Fruit fly (Drosophila melanogaster) whole organism: ENCODE data around the gene CG42823.

Experiments
- CG8478 ChIP-seq: fragments of >200 bp; optimal IDR thresholded peaks from 2 replicates; lab custom pipeline; 2018; ENCODE audit warnings: inconsistent platforms
- Dll ChIP-seq: fragments of >200 bp; optimal IDR thresholded peaks from 2 replicates; lab custom pipeline; 2017
- EcR ChIP-seq, 2 experiments: fragments of >200 bp; optimal IDR thresholded peaks; 2 replicates each; lab custom pipeline; 2017; ENCODE audit warnings: missing biosample characterization in 2 of 2, missing genetic modification characterization in 2 of 2, missing genetic modification reagents in 2 of 2
- pan ChIP-seq: fragments of >200 bp; optimal IDR thresholded peaks from 2 replicates; lab custom pipeline; 2017
- psq ChIP-seq: fragments of >200 bp; optimal IDR thresholded peaks from 2 replicates; lab custom pipeline; 2017
- usp ChIP-seq: fragments of >200 bp; optimal IDR thresholded peaks from 2 replicates; lab custom pipeline; 2017; ENCODE audit warnings: missing biosample characterization, missing genetic modification characterization, mixed read lengths

The CG42823 gene

dm6 chr3R:17379051-17379450 lies 25.9 kb downstream of the CG42823 start:
- no peak for TF ChIP-seq usp (GFP tag; lab: Kevin White, UChicago)
- no peak for TF ChIP-seq Dll (lab: Kevin White, UChicago)
- no peak for TF ChIP-seq CG8478
- no peak for TF ChIP-seq psq (lab: Kevin White, UChicago)
- TF ChIP-seq EcR (GFP tag; optimal IDR thresholded peaks at IDR 0.05; lab: Kevin White, UChicago), result no peak
- no peak for TF ChIP-seq pan (lab: Kevin White, UChicago)

DNA sequence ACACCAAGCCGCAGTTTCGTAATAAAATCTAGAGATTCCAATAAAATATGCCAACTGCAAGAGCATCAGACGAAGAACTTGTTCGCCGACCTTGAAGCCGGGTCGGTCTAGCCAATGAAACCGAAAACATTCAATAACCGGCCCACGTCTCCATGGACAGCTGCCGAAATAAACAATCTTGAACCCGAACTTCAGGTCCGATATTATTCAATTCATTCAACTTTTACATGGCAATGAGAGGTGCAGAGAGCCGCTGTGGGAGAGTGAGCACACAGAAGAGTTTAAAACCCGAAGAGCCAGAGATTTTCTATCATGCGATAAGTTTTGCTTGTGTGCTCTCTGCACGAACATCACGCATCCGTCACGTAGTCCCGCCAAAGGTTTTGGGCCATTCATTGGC lies 27.4 kb downstream of the CG42823 start:
- no peak for TF ChIP-seq Dll (lab: Kevin White, UChicago)
- peak in 1 of 2 experiments; percentile 38 for TF ChIP-seq EcR (GFP tag; optimal IDR thresholded peaks at IDR 0.05; lab: Kevin White, UChicago)

DNA sequence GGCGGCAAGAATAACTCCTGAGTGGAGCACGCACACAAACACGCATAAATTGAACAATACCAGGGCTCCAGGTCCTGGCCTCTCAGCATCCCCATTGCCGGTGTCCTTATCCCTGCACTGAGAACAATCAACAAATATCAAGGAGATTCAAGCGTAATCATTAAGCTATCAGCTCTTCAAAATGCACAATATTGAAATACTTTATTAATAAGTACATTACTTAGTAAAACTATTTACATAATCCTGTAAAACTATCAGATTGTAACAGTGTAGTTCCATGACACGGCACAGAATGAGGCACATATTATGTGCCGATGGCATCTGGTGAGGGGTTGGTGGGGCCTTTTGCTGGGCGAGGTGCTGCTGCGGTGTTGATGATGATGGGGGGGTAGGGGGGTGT lies 33.8 kb downstream of the CG42823 start:
- no peak for TF ChIP-seq psq (lab: Kevin White, UChicago)
- no peak for TF ChIP-seq CG8478
- no peak for TF ChIP-seq pan (lab: Kevin White, UChicago)
- TF ChIP-seq usp (GFP tag; lab: Kevin White, UChicago), result no peak
- TF ChIP-seq Dll (lab: Kevin White, UChicago), result no peak
- TF ChIP-seq EcR (GFP tag; optimal IDR thresholded peaks at IDR 0.05; lab: Kevin White, UChicago), result no peak

DNA sequence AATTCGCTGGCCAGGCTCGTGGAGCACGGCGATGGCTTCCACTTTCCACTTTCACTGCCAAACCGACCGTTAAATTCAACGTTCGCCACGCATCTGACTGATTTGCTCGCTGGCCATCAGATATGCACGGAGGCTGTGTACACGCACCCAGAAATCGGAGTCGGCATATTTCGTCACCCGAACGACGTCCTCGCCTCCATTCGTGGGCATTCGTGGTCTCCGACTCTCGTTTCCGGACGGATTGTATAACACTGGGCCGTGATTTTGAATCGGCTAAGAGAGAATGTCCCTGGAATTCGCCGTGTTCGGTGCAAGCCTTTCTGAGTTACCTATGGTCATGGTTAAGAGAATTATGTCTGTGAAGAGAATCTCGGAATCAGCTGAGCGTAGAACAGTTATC lies 38.9 kb downstream of the CG42823 start, which contains the start of gene beat-IIa:
Gene beat-IIa, minus strand, starts transcription at position 97 of the 400 bp plus-strand sequence.
- TF ChIP-seq Dll (lab: Kevin White, UChicago) (no peak), EcR (GFP tag; optimal IDR thresholded peaks at IDR 0.05; lab: Kevin White, UChicago) (no peak), CG8478 (no peak), usp (GFP tag; lab: Kevin White, UChicago) (no peak), pan (lab: Kevin White, UChicago) (no peak), psq (lab: Kevin White, UChicago) (no peak)

DNA sequence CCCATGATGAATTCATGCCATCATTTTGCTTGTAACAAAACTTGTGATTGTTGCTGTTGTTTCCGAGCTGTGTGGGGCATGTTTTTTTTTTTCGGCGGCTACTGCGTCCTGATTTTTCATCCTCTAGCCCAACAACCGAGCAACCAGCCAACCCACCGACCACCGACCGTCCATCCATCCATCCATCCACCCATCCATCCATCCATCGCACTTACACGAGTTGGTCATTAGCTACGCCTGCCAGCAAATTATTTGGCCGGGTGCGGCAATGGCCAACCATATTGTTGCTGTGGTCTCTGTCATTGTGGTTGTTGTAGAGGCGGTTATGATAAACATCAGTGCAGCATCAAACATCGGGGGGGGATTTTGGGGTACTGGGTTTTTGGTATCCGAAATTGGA lies 45.5 kb downstream of the CG42823 start:
- TF ChIP-seq psq (lab: Kevin White, UChicago), result no peak
- TF ChIP-seq usp (GFP tag; lab: Kevin White, UChicago), result no peak
- TF ChIP-seq CG8478, result no peak
- TF ChIP-seq EcR (GFP tag; optimal IDR thresholded peaks at IDR 0.05; lab: Kevin White, UChicago), result no peak
